Worm (Caenorhabditis elegans) whole organism, young adult: ENCODE results near the gene pitr-2.

Experiments used
- B0019.2 ChIP-seq: fragments of 200-800 bp; sonication (Bioruptor generic); conservative IDR thresholded peaks from 2 replicates; pipeline ENCODE4 v1.3.6; 2022; ENCODE audit warnings: missing genetic modification reagents, missing genetic modification characterization, missing compliant biosample characterization
- B0336.3 ChIP-seq: fragments of 200-800 bp; sonication (Bioruptor generic); IDR thresholded peaks from 2 replicates; pipeline ENCODE4 v1.3.6; 2022; ENCODE audit warnings: missing genetic modification characterization, missing compliant biosample characterization
- F23B12.7 ChIP-seq: sonication (generic microtip); optimal IDR thresholded peaks from 2 replicates; lab custom pipeline; 2017; ENCODE audit warnings: missing genetic modification characterization, mild to moderate bottlenecking, missing compliant biosample characterization, antibody characterized with exemption, moderate library complexity; ENCODE audit not compliant: insufficient read depth
- F37B4.10 ChIP-seq: fragments of 200-800 bp; sonication (Bioruptor generic); IDR thresholded peaks from 2 replicates; pipeline ENCODE4 v1.3.6; 2022; ENCODE audit warnings: missing genetic modification characterization, missing compliant biosample characterization
- F39B2.1 ChIP-seq: fragments of 200-800 bp; sonication (Bioruptor generic); IDR thresholded peaks from 2 replicates; pipeline ENCODE4 v1.3.6; 2022; ENCODE audit warnings: missing genetic modification reagents, missing genetic modification characterization, missing compliant biosample characterization
- F55B11.4 ChIP-seq: sonication (generic microtip); optimal IDR thresholded peaks from 2 replicates; lab custom pipeline; 2016; ENCODE audit warnings: missing compliant biosample characterization, missing genetic modification characterization, borderline replicate concordance; ENCODE audit not compliant: insufficient read depth
- F57A8.1 ChIP-seq: fragments of 200-800 bp; sonication (Bioruptor generic); optimal IDR thresholded peaks from 2 replicates; lab custom pipeline; 2018; ENCODE audit warnings: mild to moderate bottlenecking, missing genetic modification characterization, moderate library complexity, missing compliant biosample characterization
- K12H6.12 ChIP-seq: fragments of 200-800 bp; sonication (Bioruptor generic); optimal IDR thresholded peaks from 2 replicates; lab custom pipeline; 2018; ENCODE audit warnings: mild to moderate bottlenecking, missing genetic modification characterization, missing compliant biosample characterization
- Y56A3A.18 ChIP-seq: fragments of 200-800 bp; sonication (Bioruptor generic); IDR thresholded peaks from 2 replicates; pipeline ENCODE4 v1.3.6; 2022; ENCODE audit warnings: missing genetic modification reagents, missing genetic modification characterization, missing compliant biosample characterization
- ama-1 ChIP-seq, 3 experiments: fragments of 150-350 bp in 1 of 3; sonication (generic microtip) in 2 of 3; optimal IDR thresholded peaks; 2 replicates each; lab custom pipeline; 2014 to 2018; ENCODE audit warnings: missing biosample characterization in 2 of 3, missing genetic modification characterization in 2 of 3, missing genetic modification reagents in 2 of 3
- aptf-2 ChIP-seq: fragments of 200-800 bp; sonication (Bioruptor generic); conservative IDR thresholded peaks from 2 replicates; pipeline ENCODE4 v1.3.6; 2022; ENCODE audit warnings: missing genetic modification reagents, missing genetic modification characterization, missing compliant biosample characterization
- aptf-3 ChIP-seq: fragments of 200-800 bp; sonication (Bioruptor generic); IDR thresholded peaks from 2 replicates; pipeline ENCODE4 v1.3.6; 2022; ENCODE audit warnings: missing genetic modification characterization, missing compliant biosample characterization
- attf-6 ChIP-seq: fragments of 200-800 bp; sonication (Bioruptor generic); IDR thresholded peaks from 2 replicates; pipeline ENCODE4 v1.3.6; 2022; ENCODE audit warnings: missing genetic modification reagents, missing genetic modification characterization, missing compliant biosample characterization
- bed-1 ChIP-seq: fragments of 200-800 bp; sonication (Bioruptor generic); IDR thresholded peaks from 2 replicates; pipeline ENCODE4 v1.3.6; 2022; ENCODE audit warnings: missing genetic modification reagents, missing genetic modification characterization, missing compliant biosample characterization
- cebp-2 ChIP-seq: fragments of 200-800 bp; sonication (Bioruptor generic); IDR thresholded peaks from 2 replicates; pipeline ENCODE4 v1.3.6; 2022; ENCODE audit warnings: missing genetic modification characterization, missing compliant biosample characterization
- ceh-100 ChIP-seq: fragments of 200-800 bp; sonication (Bioruptor generic); IDR thresholded peaks from 2 replicates; pipeline ENCODE4 v1.3.6; 2022; ENCODE audit warnings: missing genetic modification reagents, missing genetic modification characterization, missing compliant biosample characterization
- ceh-58 ChIP-seq: fragments of 200-800 bp; sonication (Bioruptor generic); IDR thresholded peaks from 2 replicates; pipeline ENCODE4 v1.3.6; 2022; ENCODE audit warnings: missing genetic modification characterization, missing compliant biosample characterization
- ceh-91 ChIP-seq: fragments of 200-800 bp; sonication (Bioruptor generic); IDR thresholded peaks from 2 replicates; pipeline ENCODE4 v1.3.6; 2022; ENCODE audit warnings: missing genetic modification reagents, missing genetic modification characterization, missing compliant biosample characterization
- dox-1 ChIP-seq: fragments of 200-800 bp; sonication (Bioruptor generic); IDR thresholded peaks from 2 replicates; pipeline ENCODE4 v1.3.6; 2022; ENCODE audit warnings: missing genetic modification reagents, missing genetic modification characterization, missing compliant biosample characterization
- efl-1 ChIP-seq: fragments of 150-350 bp; optimal IDR thresholded peaks from 2 replicates; lab custom pipeline; 2014; ENCODE audit warnings: missing biosample characterization, missing genetic modification reagents, missing genetic modification characterization
- egl-44 ChIP-seq: fragments of 200-800 bp; sonication (Bioruptor generic); IDR thresholded peaks from 2 replicates; pipeline ENCODE4 v1.3.6; 2022; ENCODE audit warnings: missing genetic modification reagents, missing genetic modification characterization, missing compliant biosample characterization
- ekl-4 ChIP-seq: fragments of 200-800 bp; sonication (Bioruptor generic); IDR thresholded peaks from 2 replicates; pipeline ENCODE4 v1.3.6; 2022; ENCODE audit warnings: missing genetic modification reagents, missing genetic modification characterization, missing compliant biosample characterization
- fkh-3 ChIP-seq: sonication (generic microtip); optimal IDR thresholded peaks from 2 replicates; lab custom pipeline; 2016; ENCODE audit warnings: mild to moderate bottlenecking, missing genetic modification characterization, missing compliant biosample characterization
- gei-17 ChIP-seq: fragments of 200-800 bp; sonication (Bioruptor generic); optimal IDR thresholded peaks from 2 replicates; lab custom pipeline; 2018; ENCODE audit warnings: mild to moderate bottlenecking, missing genetic modification characterization, missing compliant biosample characterization
- hlh-12 ChIP-seq: sonication (generic microtip); optimal IDR thresholded peaks from 2 replicates; lab custom pipeline; 2016; ENCODE audit warnings: missing genetic modification characterization, missing compliant biosample characterization
- hlh-26 ChIP-seq: fragments of 200-800 bp; sonication (Bioruptor generic); conservative IDR thresholded peaks from 2 replicates; pipeline ENCODE4 v1.3.6; 2022; ENCODE audit warnings: missing genetic modification reagents, missing genetic modification characterization, missing compliant biosample characterization
- hsf-1 ChIP-seq: fragments of 200-800 bp; sonication (Bioruptor generic); IDR thresholded peaks from 2 replicates; pipeline ENCODE4 v1.3.6; 2022; ENCODE audit warnings: missing genetic modification reagents, missing genetic modification characterization, missing compliant biosample characterization
- lin-35 ChIP-seq, 3 experiments: fragments of 150-350 bp in 2 of 3; sonication (generic microtip) in 1 of 3; optimal IDR thresholded peaks; 2 replicates each; lab custom pipeline; 2014 to 2018; ENCODE audit warnings: missing biosample characterization in 3 of 3, missing genetic modification characterization in 3 of 3, missing genetic modification reagents in 3 of 3
- madf-6 ChIP-seq: fragments of 200-800 bp; sonication (Bioruptor generic); IDR thresholded peaks from 2 replicates; pipeline ENCODE4 v1.3.6; 2022; ENCODE audit warnings: missing genetic modification reagents, missing genetic modification characterization, missing compliant biosample characterization
- mel-28 ChIP-seq: sonication (generic microtip); optimal IDR thresholded peaks from 2 replicates; lab custom pipeline; 2016; ENCODE audit warnings: borderline replicate concordance, mild to moderate bottlenecking, missing genetic modification characterization, missing compliant biosample characterization
- nhr-27 ChIP-seq: fragments of 200-800 bp; sonication (Bioruptor generic); optimal IDR thresholded peaks from 2 replicates; lab custom pipeline; 2018; ENCODE audit warnings: mild to moderate bottlenecking, missing genetic modification characterization, moderate library complexity, missing compliant biosample characterization
- nhr-80 ChIP-seq: sonication (generic microtip); optimal IDR thresholded peaks from 2 replicates; lab custom pipeline; 2016; ENCODE audit warnings: missing genetic modification characterization, missing compliant biosample characterization
- nhr-90 ChIP-seq: sonication (generic microtip); optimal IDR thresholded peaks from 2 replicates; lab custom pipeline; 2016; ENCODE audit warnings: missing genotype, mild to moderate bottlenecking, missing genetic modification characterization, missing compliant biosample characterization
- pbrm-1 ChIP-seq: fragments of 200-800 bp; sonication (Bioruptor generic); IDR thresholded peaks from 2 replicates; pipeline ENCODE4 v1.3.6; 2022; ENCODE audit warnings: missing genetic modification reagents, missing genetic modification characterization, missing compliant biosample characterization
- pha-4 ChIP-seq: fragments of 150-350 bp; sonication (generic microtip); optimal IDR thresholded peaks from 2 replicates; lab custom pipeline; 2014; ENCODE audit warnings: missing biosample characterization, missing genetic modification reagents, missing genetic modification characterization
- rcor-1 ChIP-seq: fragments of 200-800 bp; sonication (Bioruptor generic); IDR thresholded peaks from 2 replicates; pipeline ENCODE4 v1.3.6; 2022; ENCODE audit warnings: missing genetic modification reagents, missing genetic modification characterization, missing compliant biosample characterization
- rec-8 ChIP-seq, 2 experiments: sonication (generic microtip); optimal IDR thresholded peaks; 2 replicates each; lab custom pipeline; 2016; ENCODE audit warnings: mild to moderate bottlenecking in 2 of 2, missing genetic modification characterization in 2 of 2, missing genetic modification reagents in 2 of 2, missing genotype in 2 of 2, missing biosample characterization in 1 of 2, missing compliant biosample characterization in 1 of 2, moderate library complexity in 1 of 2
- repo-1 ChIP-seq: sonication (generic microtip); optimal IDR thresholded peaks from 2 replicates; lab custom pipeline; 2017; ENCODE audit warnings: mild to moderate bottlenecking, missing genetic modification characterization, missing compliant biosample characterization
- snpc-1.1 ChIP-seq: sonication (generic microtip); optimal IDR thresholded peaks from 2 replicates; lab custom pipeline; 2017; ENCODE audit warnings: missing genetic modification characterization, mild to moderate bottlenecking, missing compliant biosample characterization, antibody characterized with exemption, moderate library complexity, missing genotype, missing genetic modification reagents; ENCODE audit not compliant: insufficient read depth
- snpc-3.4 ChIP-seq: sonication (generic microtip); optimal IDR thresholded peaks from 2 replicates; lab custom pipeline; 2017; ENCODE audit warnings: missing genetic modification characterization, mild to moderate bottlenecking, missing compliant biosample characterization, antibody characterized with exemption, moderate library complexity, missing genotype, missing genetic modification reagents
- somi-1 ChIP-seq: fragments of 200-800 bp; sonication (Bioruptor generic); optimal IDR thresholded peaks from 2 replicates; lab custom pipeline; 2018; ENCODE audit warnings: mild to moderate bottlenecking, missing genetic modification characterization, missing compliant biosample characterization
- sptf-2 ChIP-seq: fragments of 200-800 bp; sonication (Bioruptor generic); optimal IDR thresholded peaks from 2 replicates; lab custom pipeline; 2018; ENCODE audit warnings: mild to moderate bottlenecking, missing genetic modification characterization, missing compliant biosample characterization
- tbp1 ChIP-seq: fragments of 200-800 bp; sonication (Bioruptor generic); optimal IDR thresholded peaks from 2 replicates; lab custom pipeline; 2018; ENCODE audit warnings: mild to moderate bottlenecking, missing genetic modification characterization, missing compliant biosample characterization
- tbx-9 ChIP-seq: sonication (generic microtip); optimal IDR thresholded peaks from 2 replicates; lab custom pipeline; 2016; ENCODE audit warnings: borderline replicate concordance, missing genetic modification characterization, inconsistent platforms, missing compliant biosample characterization
- unc-130 ChIP-seq: sonication (generic microtip); optimal IDR thresholded peaks from 2 replicates; lab custom pipeline; 2016; ENCODE audit warnings: missing genetic modification reagents, missing genetic modification characterization, missing compliant biosample characterization
- unc-62 ChIP-seq: fragments of 150-350 bp; optimal IDR thresholded peaks from 2 replicates; lab custom pipeline; 2014; ENCODE audit warnings: missing biosample characterization, missing genetic modification reagents, missing genetic modification characterization
- xnd-1 ChIP-seq: sonication (generic microtip); optimal IDR thresholded peaks from 2 replicates; lab custom pipeline; 2016; ENCODE audit warnings: missing genotype, missing genetic modification reagents, missing genetic modification characterization, missing compliant biosample characterization
- ztf-25 ChIP-seq: fragments of 200-800 bp; sonication (Bioruptor generic); IDR thresholded peaks from 2 replicates; pipeline ENCODE4 v1.3.6; 2022; ENCODE audit warnings: missing genetic modification reagents, missing genetic modification characterization, missing compliant biosample characterization

Gene pitr-2

ce11 chrV:9088758-9089157, 48.8 kb downstream of the pitr-2 start (continued):
- no peak for TF ChIP-seq aptf-2 (GFP tag; lab: Robert Waterston, UW)
- no peak for TF ChIP-seq attf-6 (GFP tag; lab: Robert Waterston, UW)
- no peak for TF ChIP-seq xnd-1
- TF ChIP-seq hlh-26 (GFP tag; lab: Robert Waterston, UW) = no peak
- 0 out of 2 replicates have a peak, but pooled peaks have one; percentile 52 for TF ChIP-seq pbrm-1 (GFP tag; lab: Robert Waterston, UW)
- TF ChIP-seq fkh-3 = no peak
- no peak for TF ChIP-seq madf-6
- no peak for TF ChIP-seq somi-1 (GFP tag; lab: Kevin White, UChicago)
- no peak for TF ChIP-seq mel-28 (tag; lab: Kevin White, UChicago)
- TF ChIP-seq repo-1 (tag; lab: Kevin White, UChicago) = peak; percentile 10
- no peak for TF ChIP-seq efl-1
- TF ChIP-seq unc-62 (GFP tag; lab: Kevin White, UChicago) = no peak
- TF ChIP-seq F23B12.7 (tag; lab: Kevin White, UChicago) = no peak
- no peak for TF ChIP-seq snpc-1.1
- no peak for TF ChIP-seq F37B4.10
- TF ChIP-seq unc-130 (GFP tag; lab: Kevin White, UChicago) = no peak
- TF ChIP-seq cebp-2 (GFP tag; lab: Robert Waterston, UW) = 0 out of 2 replicates have a peak, but pooled peaks have one; percentile 5
- no peak for TF ChIP-seq lin-35 (GFP tag; optimal IDR thresholded peaks at IDR 0.05; lab: Kevin White, UChicago)
- no peak for TF ChIP-seq sptf-2
- no peak for TF ChIP-seq nhr-27 (tag; lab: Kevin White, UChicago)
- no peak for TF ChIP-seq pha-4 (tag; lab: Kevin White, UChicago)
- 0 out of 2 replicates have a peak, but pooled peaks have one; percentile 53 for TF ChIP-seq aptf-3 (GFP tag; lab: Robert Waterston, UW)
- TF ChIP-seq ceh-100 (GFP tag; lab: Robert Waterston, UW) = peak; percentile 14; the same call in 1 of the 2 replicates
- TF ChIP-seq hsf-1 = no peak
- no peak for TF ChIP-seq snpc-3.4 (tag; lab: Kevin White, UChicago)
- TF ChIP-seq ama-1 (optimal IDR thresholded peaks at IDR 0.05; lab: Kevin White, UChicago) = peak; percentile 82
- no peak for TF ChIP-seq ama-1 (GFP tag; optimal IDR thresholded peaks at IDR 0.05; lab: Kevin White, UChicago)
- TF ChIP-seq dox-1 (GFP tag; lab: Robert Waterston, UW) = peak; percentile 87
- no peak for TF ChIP-seq B0336.3 (GFP tag; lab: Robert Waterston, UW)
- no peak for TF ChIP-seq ceh-91 (GFP tag; lab: Robert Waterston, UW)
- TF ChIP-seq egl-44 (GFP tag; lab: Robert Waterston, UW) = 0 out of 2 replicates have a peak, but pooled peaks have one; percentile 20
- TF ChIP-seq K12H6.12 (tag; lab: Kevin White, UChicago) = peak; percentile 24
- no peak for TF ChIP-seq ztf-25 (GFP tag; lab: Robert Waterston, UW)
- TF ChIP-seq hlh-12 (tag; lab: Kevin White, UChicago) = no peak
- TF ChIP-seq B0019.2 (GFP tag; lab: Robert Waterston, UW) = no peak
- TF ChIP-seq F57A8.1 = no peak
- TF ChIP-seq rcor-1 (GFP tag; lab: Robert Waterston, UW) = no peak
- TF ChIP-seq nhr-90 = no peak
- TF ChIP-seq Y56A3A.18 (GFP tag; lab: Robert Waterston, UW) = no peak
- TF ChIP-seq F55B11.4 (tag; lab: Kevin White, UChicago) = no peak
- TF ChIP-seq tbx-9 (tag; lab: Kevin White, UChicago) = no peak
- TF ChIP-seq nhr-80 (tag; lab: Kevin White, UChicago) = no peak
- TF ChIP-seq ceh-58 = no peak
- TF ChIP-seq F39B2.1 = no peak
- no peak for TF ChIP-seq ekl-4 (GFP tag; lab: Robert Waterston, UW)
- no peak for TF ChIP-seq bed-1 (GFP tag; lab: Robert Waterston, UW)
- no peak for TF ChIP-seq rec-8 (tag; optimal IDR thresholded peaks at IDR 0.05; lab: Kevin White, UChicago)
- TF ChIP-seq gei-17 = no peak
- peak; percentile 21 for TF ChIP-seq tbp1 (GFP tag; lab: Kevin White, UChicago)
